Fruit fly (Drosophila melanogaster): Measurements from ENCODE around the gene Ugt37E1.
A peak's percentile ranks its signal among the peaks of the same experiment; 100 is the strongest.

Ugt37E1 gene

dm6 chr2L:16766070-16766752 lies 30.2 kb upstream of the Ugt37E1 start, which contains the start of gene Mhc:
Gene Mhc, plus strand, starts transcription at chr2L:16766566.
- no peak for TF ChIP-seq CG1832 (GFP tag; optimal IDR thresholded peaks at IDR 0.05)
- TF ChIP-seq CG10431 (GFP tag; optimal IDR thresholded peaks at IDR 0.05), result no peak
- TF ChIP-seq cg (GFP tag; optimal IDR thresholded peaks at IDR 0.05), result peak; percentile 15
- TF ChIP-seq slbo (GFP tag; IDR thresholded peaks at IDR 0.05), result peak; percentile 19; the same call in 1 of the 2 replicates
- TF ChIP-seq gsb (GFP tag; IDR thresholded peaks at IDR 0.05), result 0 out of 2 replicates have a peak, but pooled peaks have one; percentile 10
- TF ChIP-seq CG11398 (GFP tag; optimal IDR thresholded peaks at IDR 0.05), result no peak
- TF ChIP-seq Ets65A (GFP tag), result peak; percentile 89
- TF ChIP-seq trem (tag; optimal IDR thresholded peaks at IDR 0.05), result peak; percentile 20
- peak; percentile 60; the same call in 2 of the 3 replicates for TF ChIP-seq so (GFP tag; IDR thresholded peaks at IDR 0.05)
- peak; percentile 86 for TF ChIP-seq CG12769 (tag; optimal IDR thresholded peaks at IDR 0.05)
- peak in 1 of 2 experiments; percentile 94 for TF ChIP-seq Pdp1 (GFP tag; optimal IDR thresholded peaks at IDR 0.05)
- TF ChIP-seq twi (tag; optimal IDR thresholded peaks at IDR 0.05), result peak; percentile 55
- TF ChIP-seq CG17385 (GFP tag; optimal IDR thresholded peaks at IDR 0.05), result no peak
- peak; percentile 17 to 58 for TF ChIP-seq Trl (optimal IDR thresholded peaks at IDR 0.05)
- TF ChIP-seq Trl (GFP tag; optimal IDR thresholded peaks at IDR 0.05), result no peak
- no peak for TF ChIP-seq CG8478 (optimal IDR thresholded peaks at IDR 0.05)
- no peak for TF ChIP-seq lbe (GFP tag; optimal IDR thresholded peaks at IDR 0.05)
- TF ChIP-seq sr (GFP tag; IDR thresholded peaks at IDR 0.05), result 0 out of 3 replicates have a peak, but pooled peaks have one; percentile 60
- TF ChIP-seq sd (tag; optimal IDR thresholded peaks at IDR 0.05), result peak; percentile 71
- TF ChIP-seq CTCF (GFP tag; optimal IDR thresholded peaks at IDR 0.05), result no peak
- no peak for TF ChIP-seq CG18599 (GFP tag; optimal IDR thresholded peaks at IDR 0.05)
- TF ChIP-seq sens (GFP tag), result no peak
- no peak for TF ChIP-seq CG31441 (GFP tag; IDR thresholded peaks at IDR 0.05)
- no peak for TF ChIP-seq CG4854 (GFP tag; optimal IDR thresholded peaks at IDR 0.05)
- no peak for TF ChIP-seq Scr (GFP tag; IDR thresholded peaks at IDR 0.05; ENCODE audit: partially characterized antibody)
- peak; percentile 69 for TF ChIP-seq Med (GFP tag)
- peak; percentile 17 for TF ChIP-seq CG10543 (GFP tag; optimal IDR thresholded peaks at IDR 0.05)
- no peak for TF ChIP-seq CG12391 (tag; optimal IDR thresholded peaks at IDR 0.05)
- TF ChIP-seq Antp (GFP tag; optimal IDR thresholded peaks at IDR 0.05), result no peak
- peak; percentile 10 for TF ChIP-seq Deaf1 (tag; optimal IDR thresholded peaks at IDR 0.05)
- no peak for TF ChIP-seq CG12071 (GFP tag; optimal IDR thresholded peaks at IDR 0.05)
- TF ChIP-seq Mrtf (GFP tag; IDR thresholded peaks at IDR 0.05), result 0 out of 3 replicates have a peak, but pooled peaks have one; percentile 13

- TF ChIP-seq CG17612 (GFP tag; IDR thresholded peaks at IDR 0.05) (no peak), ci (GFP tag; IDR thresholded peaks at IDR 0.05) (0 out of 3 replicates have a peak, but pooled peaks have one; percentile 19), knrl (GFP tag; IDR thresholded peaks at IDR 0.05; ENCODE audit: partially characterized antibody) (0 out of 3 replicates have a peak, but pooled peaks have one; percentile 19), Taf1 (GFP tag; IDR thresholded peaks at IDR 0.05) (no peak), Med (GFP tag) (peak; percentile 10), CG10431 (GFP tag; optimal IDR thresholded peaks at IDR 0.05) (no peak), p53 (GFP tag; optimal IDR thresholded peaks at IDR 0.05) (peak; percentile 98), Fer1 (GFP tag; optimal IDR thresholded peaks at IDR 0.05) (no peak), her (GFP tag; optimal IDR thresholded peaks at IDR 0.05) (no peak), Tbp (GFP tag; optimal IDR thresholded peaks at IDR 0.05) (no peak), ham (GFP tag; IDR thresholded peaks at IDR 0.05) (no peak), Chrac-16 (GFP tag; optimal IDR thresholded peaks at IDR 0.05) (no peak), CG8765 (GFP tag; IDR thresholded peaks at IDR 0.05) (no peak), Meics (GFP tag; optimal IDR thresholded peaks at IDR 0.05) (no peak), lov (optimal IDR thresholded peaks at IDR 0.05) (no peak), lov (GFP tag; IDR thresholded peaks at IDR 0.05) (no peak), CG7372 (GFP tag; IDR thresholded peaks at IDR 0.05) (no peak), Dfd (GFP tag; optimal IDR thresholded peaks at IDR 0.05) (no peak), CG10321 (GFP tag; IDR thresholded peaks at IDR 0.05) (peak; percentile 77), Ets65A (GFP tag) (peak; percentile 66), CG13894 (tag; optimal IDR thresholded peaks at IDR 0.05) (no peak), CG15073 (GFP tag; optimal IDR thresholded peaks at IDR 0.05) (no peak), Ravus (GFP tag; IDR thresholded peaks at IDR 0.05) (no peak), CG11695 (GFP tag; IDR thresholded peaks at IDR 0.05) (0 out of 3 replicates have a peak, but pooled peaks have one; percentile 15)
These were observed 8.8 kb upstream of the Ugt37E1 start for dm6 chr2L:16787548-16787947.

Data from whole organism, embryonic.